Fruit fly (Drosophila melanogaster): ENCODE results near the gene CG3349.

Gene CG3349

DNA sequence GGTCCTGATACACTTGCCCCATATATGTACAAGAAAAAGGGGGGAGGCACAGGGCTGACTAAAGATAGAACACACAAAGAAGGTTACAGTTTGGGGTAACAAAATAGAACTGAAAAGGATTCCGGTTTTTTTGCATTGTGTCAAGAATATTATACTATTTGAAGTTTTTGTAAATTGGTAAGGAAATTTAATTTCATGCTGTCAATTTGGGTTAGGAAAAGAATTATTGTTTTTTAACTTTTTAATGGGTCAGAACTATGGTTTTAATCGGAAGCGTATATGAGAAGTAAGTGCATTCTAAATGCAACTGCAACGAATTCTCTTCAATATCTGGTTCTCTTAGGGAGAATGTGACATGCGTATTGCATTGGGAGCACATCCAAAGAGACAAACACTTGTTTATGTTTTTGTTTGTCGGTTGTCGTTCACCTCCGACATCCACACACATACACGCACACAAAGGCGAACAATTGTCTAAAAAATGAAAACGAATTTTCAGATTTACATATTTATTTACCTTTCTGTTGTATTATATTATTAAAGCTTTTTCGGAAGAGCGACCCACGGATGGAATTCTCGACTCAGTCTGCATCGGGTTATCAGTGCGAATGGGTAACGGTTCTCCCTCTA, 5.2 kb downstream of the CG3349 start, which contains the start of gene mnd:
Gene mnd (plus strand): TSS at position 580 of the 630 bp plus-strand sequence.
- TF ChIP-seq sv (GFP tag; optimal IDR thresholded peaks at IDR 0.05) = no peak
- TF ChIP-seq Abd-B (GFP tag; optimal IDR thresholded peaks at IDR 0.05) = no peak
- no peak for TF ChIP-seq woc (GFP tag; optimal IDR thresholded peaks at IDR 0.05)
- TF ChIP-seq ey (GFP tag; optimal IDR thresholded peaks at IDR 0.05) = peak; percentile 13
- no peak for TF ChIP-seq GATAd (GFP tag; optimal IDR thresholded peaks at IDR 0.05)
- no peak for TF ChIP-seq pan (optimal IDR thresholded peaks at IDR 0.05)
- no peak for TF ChIP-seq Dfd (GFP tag; optimal IDR thresholded peaks at IDR 0.05)
- TF ChIP-seq h (GFP tag; optimal IDR thresholded peaks at IDR 0.05) = peak; percentile 44
- peak in 1 of 2 experiments; percentile 24 for TF ChIP-seq foxo (GFP tag; optimal IDR thresholded peaks at IDR 0.05)
- TF ChIP-seq rgr (GFP tag; optimal IDR thresholded peaks at IDR 0.05) = no peak
- no peak for TF ChIP-seq Hr78 (GFP tag; optimal IDR thresholded peaks at IDR 0.05)
- TF ChIP-seq fru (GFP tag; optimal IDR thresholded peaks at IDR 0.05) = peak; percentile 2

DNA sequence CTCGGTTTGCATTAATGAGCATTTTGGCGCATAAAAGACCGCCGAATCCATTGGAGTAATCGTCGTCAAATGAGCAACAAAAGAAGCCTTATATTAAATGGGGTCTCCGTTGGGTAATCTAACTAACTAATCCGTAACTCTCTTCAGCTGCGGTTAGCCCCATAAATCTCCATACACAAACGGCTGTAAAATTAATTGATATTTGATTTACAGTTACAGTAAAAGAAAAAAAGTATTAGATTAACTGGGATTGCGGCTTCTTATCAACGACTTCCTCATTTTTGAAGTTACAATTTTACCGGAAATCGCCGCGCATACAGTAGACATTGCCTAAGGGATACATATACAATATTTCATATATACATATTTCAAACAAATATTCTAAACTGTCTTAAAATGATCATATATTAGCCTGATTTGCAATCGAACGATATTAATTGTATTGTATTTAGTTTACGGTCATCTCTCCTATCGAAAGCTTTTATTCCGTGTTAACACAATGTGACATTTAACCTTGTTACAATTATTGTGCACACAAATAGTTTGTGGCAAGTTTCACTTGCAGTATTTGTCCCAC, 7.0 kb downstream of the CG3349 start:
- no peak for TF ChIP-seq woc (GFP tag; optimal IDR thresholded peaks at IDR 0.05)
- TF ChIP-seq psq (GFP tag; optimal IDR thresholded peaks at IDR 0.05) = no peak
- no peak for TF ChIP-seq tai (GFP tag; optimal IDR thresholded peaks at IDR 0.05)
- no peak for TF ChIP-seq sage (GFP tag; optimal IDR thresholded peaks at IDR 0.05)
- TF ChIP-seq CG9705 (GFP tag; optimal IDR thresholded peaks at IDR 0.05) = no peak
- TF ChIP-seq CG32264 (GFP tag; optimal IDR thresholded peaks at IDR 0.05) = no peak
- no peak for TF ChIP-seq brk (GFP tag; optimal IDR thresholded peaks at IDR 0.05)
- no peak for TF ChIP-seq usp (GFP tag; optimal IDR thresholded peaks at IDR 0.05)
- TF ChIP-seq Vsx2 (GFP tag; optimal IDR thresholded peaks at IDR 0.05; ENCODE audit: partially characterized antibody) = no peak
- no peak for TF ChIP-seq sv (GFP tag; optimal IDR thresholded peaks at IDR 0.05)

DNA sequence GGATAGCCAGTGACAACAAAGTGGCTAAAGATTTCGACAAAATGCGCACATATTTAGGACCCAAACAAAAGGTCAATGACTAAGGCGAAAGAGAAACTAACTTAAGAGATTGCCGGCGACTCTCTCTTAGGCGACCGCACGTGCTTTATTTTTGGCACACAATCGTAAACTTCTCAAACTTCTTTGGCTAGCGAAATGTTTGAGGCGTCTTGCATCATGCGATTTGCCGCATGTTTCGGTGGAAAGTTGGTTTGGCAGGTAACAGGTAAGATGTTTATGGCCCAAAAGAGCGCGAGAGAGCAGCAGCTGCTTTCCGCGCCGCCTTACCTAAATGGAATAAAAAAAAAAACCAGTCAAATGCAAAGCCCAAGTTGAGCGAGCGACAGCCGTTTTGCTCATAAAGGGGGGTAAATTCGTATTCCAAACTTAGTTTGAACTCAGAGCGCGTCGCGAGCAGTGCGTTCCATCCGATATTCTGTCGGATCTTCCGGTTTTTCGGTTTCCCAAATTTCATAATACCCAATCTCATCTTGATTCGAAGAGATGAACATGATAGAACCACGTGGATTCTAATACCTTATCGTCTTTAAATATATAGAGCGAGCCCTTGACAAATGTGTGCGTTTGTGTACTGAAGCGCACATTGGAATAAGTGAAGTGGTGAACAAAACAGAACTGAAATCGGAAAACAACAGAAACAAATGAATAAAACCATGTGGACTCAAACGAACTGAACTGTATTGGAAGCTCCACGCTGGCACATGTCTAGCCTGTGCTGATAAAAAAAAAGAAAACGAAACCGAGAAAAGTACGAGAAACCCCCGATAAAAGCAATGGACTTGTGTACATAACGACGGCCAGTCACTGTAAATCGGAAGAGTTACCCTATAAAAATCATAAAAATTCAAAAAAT, 7.8 kb downstream of the CG3349 start:
- TF ChIP-seq jim (GFP tag; optimal IDR thresholded peaks at IDR 0.05) (peak; percentile 47), Hr78 (GFP tag; optimal IDR thresholded peaks at IDR 0.05) (no peak), woc (GFP tag; optimal IDR thresholded peaks at IDR 0.05) (peak; percentile 24), psq (GFP tag; optimal IDR thresholded peaks at IDR 0.05) (peak; percentile 21), Hnf4 (GFP tag; optimal IDR thresholded peaks at IDR 0.05) (no peak), Hr83 (GFP tag; optimal IDR thresholded peaks at IDR 0.05; ENCODE audit: poor library complexity, severe bottlenecking) (no peak), tai (GFP tag; optimal IDR thresholded peaks at IDR 0.05) (peak; percentile 22), h (GFP tag; optimal IDR thresholded peaks at IDR 0.05) (no peak), Sp1 (GFP tag; optimal IDR thresholded peaks at IDR 0.05) (peak; percentile 2), sv (GFP tag; optimal IDR thresholded peaks at IDR 0.05) (no peak), Vsx2 (GFP tag; optimal IDR thresholded peaks at IDR 0.05; ENCODE audit: partially characterized antibody) (peak; percentile 99), dl (GFP tag; optimal IDR thresholded peaks at IDR 0.05; ENCODE audit: insufficient read depth in 1 of 2, partially characterized antibody in 2 of 2) (peak; percentile 90 to 97), pan (optimal IDR thresholded peaks at IDR 0.05) (no peak), Dif (GFP tag; optimal IDR thresholded peaks at IDR 0.05; ENCODE audit: partially characterized antibody) (peak; percentile 99)

DNA sequence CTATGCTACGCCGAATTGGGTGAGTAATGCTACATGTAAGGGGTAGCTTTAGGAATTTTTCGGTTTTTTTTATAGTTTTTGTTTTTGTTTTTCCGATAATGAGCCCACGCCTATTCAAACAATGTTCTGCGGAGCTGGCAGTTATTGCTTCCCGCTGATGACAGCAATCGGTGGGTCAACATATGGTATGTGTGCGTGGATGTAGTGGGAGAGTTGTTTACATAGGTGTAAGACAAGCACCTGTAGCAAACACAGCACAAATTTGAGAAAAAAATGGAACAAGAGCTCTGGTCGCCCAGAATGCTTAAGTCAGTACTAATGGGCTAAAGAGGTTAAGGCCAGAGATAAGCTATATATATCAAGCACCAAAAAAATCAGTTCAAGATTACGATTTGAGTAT, 8.8 kb downstream of the CG3349 start:
- no peak for TF ChIP-seq CG32264 (GFP tag; optimal IDR thresholded peaks at IDR 0.05)
- no peak for TF ChIP-seq Jra (GFP tag; optimal IDR thresholded peaks at IDR 0.05)
- no peak for TF ChIP-seq tai (GFP tag; optimal IDR thresholded peaks at IDR 0.05)
- TF ChIP-seq CrebA (GFP tag; optimal IDR thresholded peaks at IDR 0.05; ENCODE audit: borderline replicate concordance) = no peak
- no peak for TF ChIP-seq Sp1 (GFP tag; optimal IDR thresholded peaks at IDR 0.05)
- no peak for TF ChIP-seq Hnf4 (GFP tag; optimal IDR thresholded peaks at IDR 0.05)
- no peak for TF ChIP-seq dmrt93B (GFP tag; optimal IDR thresholded peaks at IDR 0.05)
- no peak for TF ChIP-seq N (GFP tag; optimal IDR thresholded peaks at IDR 0.05)
- no peak for TF ChIP-seq HLH106 (tag; optimal IDR thresholded peaks at IDR 0.05)
- TF ChIP-seq psq (GFP tag; optimal IDR thresholded peaks at IDR 0.05) = no peak
- TF ChIP-seq Hr78 (GFP tag; optimal IDR thresholded peaks at IDR 0.05) = no peak
- no peak for TF ChIP-seq CG9705 (GFP tag; optimal IDR thresholded peaks at IDR 0.05)
- TF ChIP-seq foxo (GFP tag; optimal IDR thresholded peaks at IDR 0.05) = no peak
- no peak for TF ChIP-seq Dif (GFP tag; optimal IDR thresholded peaks at IDR 0.05; ENCODE audit: partially characterized antibody)
- no peak for TF ChIP-seq Rel (GFP tag; optimal IDR thresholded peaks at IDR 0.05)
- TF ChIP-seq Rel (tag; optimal IDR thresholded peaks at IDR 0.05) = no peak
- TF ChIP-seq jim (GFP tag; optimal IDR thresholded peaks at IDR 0.05) = no peak
- no peak for TF ChIP-seq dsf (GFP tag; optimal IDR thresholded peaks at IDR 0.05; ENCODE audit: borderline replicate concordance)
